Worm (Caenorhabditis elegans) whole organism, L2 larva: ENCODE measurements around the gene F44E2.4.

Experiments
- C34F6.9 ChIP-seq: fragments of 150-350 bp; optimal IDR thresholded peaks from 2 replicates; lab custom pipeline; 2014; ENCODE audit warnings: missing biosample characterization, missing genetic modification characterization
- F13H6.1 ChIP-seq: sonication (generic microtip); optimal IDR thresholded peaks from 2 replicates; lab custom pipeline; 2016; ENCODE audit warnings: missing genetic modification characterization, missing compliant biosample characterization
- R02D3.7 ChIP-seq: fragments of 150-350 bp; optimal IDR thresholded peaks from 2 replicates; lab custom pipeline; 2014; ENCODE audit warnings: missing biosample characterization, missing genetic modification characterization
- Y55F3AM.14 ChIP-seq: fragments of 200-800 bp; sonication (Bioruptor generic); optimal IDR thresholded peaks from 2 replicates; lab custom pipeline; 2018; ENCODE audit warnings: mild to moderate bottlenecking, missing genetic modification characterization, missing compliant biosample characterization
- ama-1 ChIP-seq: fragments of 150-350 bp; optimal IDR thresholded peaks from 2 replicates; lab custom pipeline; 2018; ENCODE audit warnings: inconsistent platforms
- blmp-1 ChIP-seq: sonication (generic microtip); optimal IDR thresholded peaks from 2 replicates; lab custom pipeline; 2017; ENCODE audit warnings: missing genetic modification characterization, mild to moderate bottlenecking, missing compliant biosample characterization, antibody characterized with exemption, moderate library complexity; ENCODE audit not compliant: insufficient read depth
- ceh-82 ChIP-seq: fragments of 150-350 bp; optimal IDR thresholded peaks from 2 replicates; lab custom pipeline; 2014; ENCODE audit warnings: missing biosample characterization, missing genetic modification characterization
- crh-2 ChIP-seq: sonication (generic microtip); optimal IDR thresholded peaks from 2 replicates; lab custom pipeline; 2017; ENCODE audit warnings: missing biosample characterization, missing genetic modification characterization
- egl-27 ChIP-seq: sonication (generic microtip); optimal IDR thresholded peaks from 3 replicates; lab custom pipeline; 2017; ENCODE audit warnings: missing biosample characterization, missing genetic modification reagents, missing genetic modification characterization
- elt-1 ChIP-seq: fragments of 150-350 bp; optimal IDR thresholded peaks from 2 replicates; lab custom pipeline; 2014; ENCODE audit warnings: missing biosample characterization, missing genetic modification characterization
- elt-3 ChIP-seq: sonication (generic microtip); optimal IDR thresholded peaks from 2 replicates; lab custom pipeline; 2017; ENCODE audit warnings: missing biosample characterization, missing genetic modification characterization
- gmeb-1 ChIP-seq: fragments of 150-350 bp; optimal IDR thresholded peaks from 2 replicates; lab custom pipeline; 2014; ENCODE audit warnings: missing biosample characterization, missing genetic modification characterization
- lin-11 ChIP-seq: fragments of 150-350 bp; sonication (generic microtip); optimal IDR thresholded peaks from 2 replicates; lab custom pipeline; 2014; ENCODE audit warnings: missing biosample characterization, missing genetic modification characterization, inconsistent platforms, mixed read lengths
- lin-13 ChIP-seq: fragments of 150-350 bp; optimal IDR thresholded peaks from 2 replicates; lab custom pipeline; 2014; ENCODE audit warnings: missing biosample characterization, missing genetic modification reagents, missing genetic modification characterization
- lsy-2 ChIP-seq, 2 experiments: fragments of 150-350 bp in 1 of 2; sonication (generic microtip) in 1 of 2; optimal IDR thresholded peaks; 2 replicates each; lab custom pipeline; 2014 to 2017; ENCODE audit warnings: missing biosample characterization in 2 of 2, missing genetic modification characterization in 2 of 2
- mab-5 ChIP-seq: fragments of 150-350 bp; optimal IDR thresholded peaks from 2 replicates; lab custom pipeline; 2014; ENCODE audit warnings: missing biosample characterization, missing genetic modification characterization
- mbf-1 ChIP-seq: sonication (generic microtip); optimal IDR thresholded peaks from 2 replicates; lab custom pipeline; 2017; ENCODE audit warnings: missing biosample characterization, missing genetic modification characterization
- mdl-1 ChIP-seq, 2 experiments: fragments of 150-350 bp in 1 of 2; sonication (generic microtip) in 1 of 2; optimal IDR thresholded peaks; 2 replicates each; lab custom pipeline; 2017; ENCODE audit warnings: missing biosample characterization in 2 of 2, missing genetic modification characterization in 2 of 2
- nhr-10 ChIP-seq: sonication (generic microtip); optimal IDR thresholded peaks from 2 replicates; lab custom pipeline; 2017; ENCODE audit warnings: missing biosample characterization, missing genetic modification characterization
- nhr-11 ChIP-seq: fragments of 150-350 bp; optimal IDR thresholded peaks from 2 replicates; lab custom pipeline; 2014; ENCODE audit warnings: missing biosample characterization, missing genetic modification characterization
- nhr-12 ChIP-seq: fragments of 150-350 bp; optimal IDR thresholded peaks from 2 replicates; lab custom pipeline; 2014; ENCODE audit warnings: missing biosample characterization, missing genetic modification characterization
- nhr-129 ChIP-seq: fragments of 150-350 bp; optimal IDR thresholded peaks from 2 replicates; lab custom pipeline; 2014; ENCODE audit warnings: missing biosample characterization, missing genetic modification characterization
- nhr-21 ChIP-seq: fragments of 150-350 bp; optimal IDR thresholded peaks from 2 replicates; lab custom pipeline; 2014; ENCODE audit warnings: missing biosample characterization, missing genetic modification characterization
- nhr-237 ChIP-seq: fragments of 150-350 bp; optimal IDR thresholded peaks from 2 replicates; lab custom pipeline; 2014; ENCODE audit warnings: missing biosample characterization, missing genetic modification characterization
- nhr-25 ChIP-seq: fragments of 150-350 bp; sonication (generic microtip); optimal IDR thresholded peaks from 3 replicates; lab custom pipeline; 2014; ENCODE audit warnings: missing biosample characterization, missing genetic modification characterization
- nhr-6 ChIP-seq: fragments of 150-350 bp; optimal IDR thresholded peaks from 2 replicates; lab custom pipeline; 2014; ENCODE audit warnings: missing biosample characterization, missing genetic modification characterization
- nhr-77 ChIP-seq: fragments of 150-350 bp; optimal IDR thresholded peaks from 2 replicates; lab custom pipeline; 2014; ENCODE audit warnings: missing biosample characterization, missing genetic modification characterization
- peb-1 ChIP-seq: fragments of 150-350 bp; optimal IDR thresholded peaks from 2 replicates; lab custom pipeline; 2014; ENCODE audit warnings: missing biosample characterization, missing genetic modification characterization
- sem-4 ChIP-seq: fragments of 150-350 bp; optimal IDR thresholded peaks from 2 replicates; lab custom pipeline; 2014; ENCODE audit warnings: missing biosample characterization, missing genetic modification reagents, missing genetic modification characterization
- skn-1 ChIP-seq: sonication (generic microtip); optimal IDR thresholded peaks from 2 replicates; lab custom pipeline; 2017; ENCODE audit warnings: missing biosample characterization, missing genetic modification characterization
- sma-3 ChIP-seq: sonication (generic microtip); optimal IDR thresholded peaks from 2 replicates; lab custom pipeline; 2016; ENCODE audit warnings: missing genetic modification reagents, missing genetic modification characterization, missing compliant biosample characterization
- sma-9 ChIP-seq, 2 experiments: fragments of 150-350 bp in 1 of 2; sonication (generic microtip) in 1 of 2; optimal IDR thresholded peaks; 2 replicates each; lab custom pipeline; 2014 to 2016; ENCODE audit warnings: missing genetic modification characterization in 2 of 2, mild to moderate bottlenecking in 1 of 2, missing biosample characterization in 1 of 2, missing compliant biosample characterization in 1 of 2, missing genetic modification reagents in 1 of 2, moderate library complexity in 1 of 2
- unc-39 ChIP-seq: fragments of 150-350 bp; optimal IDR thresholded peaks from 2 replicates; lab custom pipeline; 2014; ENCODE audit warnings: missing biosample characterization, missing genetic modification characterization
- unc-55 ChIP-seq: fragments of 150-350 bp; sonication (generic microtip); optimal IDR thresholded peaks from 3 replicates; lab custom pipeline; 2014; ENCODE audit warnings: missing biosample characterization, missing genetic modification reagents, missing genetic modification characterization
- ztf-1 ChIP-seq: fragments of 200-800 bp; sonication (Bioruptor generic); conservative IDR thresholded peaks from 2 replicates; pipeline ENCODE4 v1.3.6; 2022; ENCODE audit warnings: missing genetic modification characterization, missing compliant biosample characterization
- ztf-11 ChIP-seq: sonication (generic microtip); optimal IDR thresholded peaks from 2 replicates; lab custom pipeline; 2017; ENCODE audit warnings: missing biosample characterization, missing genetic modification characterization

Gene F44E2.4

ce11 chrIII:8818599-8818998, 19.6 kb downstream of the F44E2.4 start, which contains the start of gene pat-2:
pat-2 (plus strand) TSS chrIII:8818899.
- TF ChIP-seq F13H6.1 (no peak), nhr-12 (no peak), nhr-237 (tag; lab: Kevin White, UChicago) (no peak), unc-39 (tag; lab: Kevin White, UChicago) (no peak), egl-27 (tag; lab: Kevin White, UChicago) (no peak), sma-9 (GFP tag; optimal IDR thresholded peaks at IDR 0.05; lab: Kevin White, UChicago) (no peak), sma-9 (tag; optimal IDR thresholded peaks at IDR 0.05; lab: Kevin White, UChicago) (no peak), nhr-77 (tag; lab: Kevin White, UChicago) (no peak), peb-1 (no peak), mbf-1 (tag; lab: Kevin White, UChicago) (no peak), nhr-11 (tag; lab: Kevin White, UChicago) (no peak), lin-11 (tag; lab: Kevin White, UChicago) (no peak), R02D3.7 (tag; lab: Kevin White, UChicago) (no peak), lsy-2 (tag; optimal IDR thresholded peaks at IDR 0.05; lab: Kevin White, UChicago) (no peak), blmp-1 (tag; lab: Kevin White, UChicago) (no peak), ztf-11 (no peak), ztf-1 (GFP tag; lab: Robert Waterston, UW) (no peak), mab-5 (no peak)

- TF ChIP-seq mbf-1 (tag; lab: Kevin White, UChicago) (no peak), F13H6.1 (peak; percentile 61), nhr-129 (tag; lab: Kevin White, UChicago) (peak; percentile 45)
These were observed 22.5 kb downstream of the F44E2.4 start for ce11 chrIII:8815699-8816098.

- TF ChIP-seq mdl-1 (tag; optimal IDR thresholded peaks at IDR 0.05; lab: Kevin White, UChicago): no peak
- TF ChIP-seq sma-9 (GFP tag; optimal IDR thresholded peaks at IDR 0.05; lab: Kevin White, UChicago): no peak
- no peak for TF ChIP-seq sma-9 (tag; optimal IDR thresholded peaks at IDR 0.05; lab: Kevin White, UChicago)
- peak; percentile 56 for TF ChIP-seq sem-4
- TF ChIP-seq, all 48 proteins: peak for 1
These were observed 27.1 kb downstream of the F44E2.4 start for ce11 chrIII:8811111-8811510.

ce11 chrIII:8809245-8809971, 28.8 kb downstream of the F44E2.4 start, which contains the start of gene prx-19:
prx-19 (minus strand) TSS chrIII:8809295.
- TF ChIP-seq F13H6.1 (peak; percentile 43), nhr-129 (tag; lab: Kevin White, UChicago) (peak; percentile 73), nhr-25 (tag; lab: Kevin White, UChicago) (peak; percentile 1), ztf-11 (no peak), crh-2 (tag; lab: Kevin White, UChicago) (peak; percentile 30), lin-13 (GFP tag; lab: Kevin White, UChicago) (peak; percentile 15), gmeb-1 (tag; lab: Kevin White, UChicago) (peak; percentile 92), C34F6.9 (tag; lab: Kevin White, UChicago) (peak; percentile 62), ama-1 (lab: Kevin White, UChicago) (peak; percentile 7), nhr-12 (no peak), sma-3 (peak; percentile 19), unc-55 (GFP tag; lab: Kevin White, UChicago) (peak; percentile 79), mab-5 (no peak), sma-9 (GFP tag; optimal IDR thresholded peaks at IDR 0.05; lab: Kevin White, UChicago) (peak; percentile 39), sma-9 (tag; optimal IDR thresholded peaks at IDR 0.05; lab: Kevin White, UChicago) (no peak), lsy-2 (tag; optimal IDR thresholded peaks at IDR 0.05; lab: Kevin White, UChicago) (peak in 1 of 2 experiments; percentile 66)

- no peak for TF ChIP-seq nhr-10 (tag; lab: Kevin White, UChicago)
- no peak for TF ChIP-seq mab-5
- no peak for TF ChIP-seq lin-13 (GFP tag; lab: Kevin White, UChicago)
- no peak for TF ChIP-seq Y55F3AM.14 (GFP tag; lab: Kevin White, UChicago)
- no peak for TF ChIP-seq elt-3 (tag; lab: Kevin White, UChicago)
- TF ChIP-seq sma-9 (GFP tag; optimal IDR thresholded peaks at IDR 0.05; lab: Kevin White, UChicago): no peak
- TF ChIP-seq sma-9 (tag; optimal IDR thresholded peaks at IDR 0.05; lab: Kevin White, UChicago): no peak
- no peak for TF ChIP-seq ztf-1 (GFP tag; lab: Robert Waterston, UW)
- no peak for TF ChIP-seq sma-3
- TF ChIP-seq nhr-6: no peak
- TF ChIP-seq mbf-1 (tag; lab: Kevin White, UChicago): no peak
- no peak for TF ChIP-seq nhr-25 (tag; lab: Kevin White, UChicago)
- TF ChIP-seq nhr-21 (tag; lab: Kevin White, UChicago): no peak
- TF ChIP-seq ceh-82: no peak
- TF ChIP-seq unc-55 (GFP tag; lab: Kevin White, UChicago): no peak
- TF ChIP-seq elt-1 (tag; lab: Kevin White, UChicago): no peak
- TF ChIP-seq nhr-129 (tag; lab: Kevin White, UChicago): no peak
- TF ChIP-seq skn-1 (tag; lab: Kevin White, UChicago): no peak
- TF ChIP-seq, all 48 proteins: peak for 0
These were observed 31.0 kb downstream of the F44E2.4 start, which contains the start of gene F54F2.7 for ce11 chrIII:8807246-8807645. F54F2.7 (minus strand) TSS chrIII:8807346.
